Fruit fly (Drosophila melanogaster): ENCODE measurements around the gene CG45075.
A peak's percentile ranks its signal among the peaks of the same experiment; 100 is the strongest.

Gene CG45075

DNA sequence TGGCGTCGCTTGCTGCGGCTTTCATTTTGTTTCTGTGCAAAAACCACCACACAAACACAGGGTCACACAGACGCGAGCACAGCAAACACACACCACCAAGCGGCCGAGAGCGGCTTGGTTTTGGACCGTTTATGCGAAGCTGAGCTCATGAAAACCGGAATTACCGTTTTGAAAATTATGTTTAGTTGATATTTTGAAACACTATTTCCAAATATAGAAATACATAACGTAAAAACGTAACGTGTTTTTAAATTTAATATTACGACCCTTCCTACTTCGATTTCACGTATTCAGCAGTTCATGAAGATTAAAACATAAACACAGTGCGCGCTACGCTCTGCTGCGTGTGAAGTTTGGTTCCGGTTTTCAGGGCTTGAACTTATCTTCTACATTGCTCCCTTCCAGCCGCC is 40.0 kb upstream of the CG45075 start (continued):
- TF ChIP-seq CG11723 (GFP tag; optimal IDR thresholded peaks at IDR 0.05): peak; percentile 95
- peak; percentile 93 for TF ChIP-seq CG10959 (GFP tag; IDR thresholded peaks at IDR 0.05)
- TF ChIP-seq CG15696 (tag; optimal IDR thresholded peaks at IDR 0.05): peak; percentile 89
- TF ChIP-seq scrt (GFP tag; optimal IDR thresholded peaks at IDR 0.05): peak; percentile 96
- peak; percentile 90 for TF ChIP-seq ind (GFP tag; optimal IDR thresholded peaks at IDR 0.05)
- TF ChIP-seq CG4360 (GFP tag; IDR thresholded peaks at IDR 0.05): peak; percentile 55; the same call in 1 of the 2 replicates
- peak; percentile 90 for TF ChIP-seq H2.0 (GFP tag; IDR thresholded peaks at IDR 0.05)
- TF ChIP-seq HLH54F (GFP tag; optimal IDR thresholded peaks at IDR 0.05): peak; percentile 93
- no peak for TF ChIP-seq h (optimal IDR thresholded peaks at IDR 0.05)
- TF ChIP-seq CG32772 (GFP tag; IDR thresholded peaks at IDR 0.05): peak; percentile 72
- TF ChIP-seq Dbx (GFP tag; IDR thresholded peaks at IDR 0.05): peak; percentile 96
- TF ChIP-seq sob (GFP tag; IDR thresholded peaks at IDR 0.05): peak; percentile 96
- peak; percentile 91 for TF ChIP-seq wor (GFP tag; IDR thresholded peaks at IDR 0.05)
- peak; percentile 92 to 93 for TF ChIP-seq Pdp1 (GFP tag; optimal IDR thresholded peaks at IDR 0.05)
- no peak for TF ChIP-seq hbn (GFP tag; IDR thresholded peaks at IDR 0.05; ENCODE audit: partially characterized antibody)
- TF ChIP-seq CG2889 (GFP tag; IDR thresholded peaks at IDR 0.05): peak; percentile 82
- TF ChIP-seq CG10147 (GFP tag; optimal IDR thresholded peaks at IDR 0.05): peak; percentile 97
- peak; percentile 81 for TF ChIP-seq CG10321 (GFP tag; IDR thresholded peaks at IDR 0.05)
- TF ChIP-seq CG30403 (GFP tag; optimal IDR thresholded peaks at IDR 0.05): peak; percentile 96
- TF ChIP-seq yki (optimal IDR thresholded peaks at IDR 0.05): no peak
- TF ChIP-seq pb (GFP tag; optimal IDR thresholded peaks at IDR 0.05): peak; percentile 93
- TF ChIP-seq ap (GFP tag; IDR thresholded peaks at IDR 0.05): peak; percentile 89
- peak; percentile 95 for TF ChIP-seq ERR (GFP tag; optimal IDR thresholded peaks at IDR 0.05)
- peak; percentile 94 for TF ChIP-seq jumu (GFP tag; optimal IDR thresholded peaks at IDR 0.05)
- peak; percentile 93 for TF ChIP-seq ken (GFP tag; IDR thresholded peaks at IDR 0.05)
- TF ChIP-seq fd64A (GFP tag; optimal IDR thresholded peaks at IDR 0.05): peak; percentile 96
- no peak for TF ChIP-seq Hr39 (optimal IDR thresholded peaks at IDR 0.05)
- peak; percentile 60 for TF ChIP-seq ab (GFP tag; optimal IDR thresholded peaks at IDR 0.05)
- TF ChIP-seq CG30020 (tag; optimal IDR thresholded peaks at IDR 0.05): peak; percentile 70
- peak; percentile 91 for TF ChIP-seq en (GFP tag; optimal IDR thresholded peaks at IDR 0.05)
- TF ChIP-seq CG16863 (GFP tag; optimal IDR thresholded peaks at IDR 0.05): peak; percentile 95
- 0 out of 3 replicates have a peak, but pooled peaks have one; percentile 17 for TF ChIP-seq jigr1 (GFP tag; IDR thresholded peaks at IDR 0.05)
- TF ChIP-seq shn (GFP tag; optimal IDR thresholded peaks at IDR 0.05): peak; percentile 79
- peak in 1 of 3 experiments; percentile 95 for TF ChIP-seq lola (GFP tag; optimal IDR thresholded peaks at IDR 0.05)
- TF ChIP-seq CG17829 (tag; optimal IDR thresholded peaks at IDR 0.05): peak; percentile 97
- peak; percentile 96 for TF ChIP-seq CoRest (tag; optimal IDR thresholded peaks at IDR 0.05)
- peak; percentile 85 for TF ChIP-seq zfh2 (GFP tag; optimal IDR thresholded peaks at IDR 0.05)
- TF ChIP-seq CG33557 (GFP tag; optimal IDR thresholded peaks at IDR 0.05): peak; percentile 95
- peak; percentile 80 for TF ChIP-seq Atf3 (GFP tag; optimal IDR thresholded peaks at IDR 0.05)
- peak; percentile 97 for TF ChIP-seq CG6854 (GFP tag; optimal IDR thresholded peaks at IDR 0.05)
- no peak for TF ChIP-seq CG1832 (GFP tag; optimal IDR thresholded peaks at IDR 0.05)
- TF ChIP-seq Max (GFP tag; optimal IDR thresholded peaks at IDR 0.05): peak; percentile 95
- peak; percentile 80 for TF ChIP-seq CG10565 (GFP tag; optimal IDR thresholded peaks at IDR 0.05)
- TF ChIP-seq CrebB (tag; optimal IDR thresholded peaks at IDR 0.05): peak; percentile 98
- TF ChIP-seq ttk (GFP tag; IDR thresholded peaks at IDR 0.05): peak; percentile 92
- peak in 1 of 2 experiments; percentile 62 for TF ChIP-seq crp (GFP tag; optimal IDR thresholded peaks at IDR 0.05)
- peak; percentile 93 to 97 for TF ChIP-seq bsh (GFP tag; optimal IDR thresholded peaks at IDR 0.05)
- TF ChIP-seq CG8089 (GFP tag; optimal IDR thresholded peaks at IDR 0.05): peak; percentile 85
- peak; percentile 82; the same call in 1 of the 3 replicates for TF ChIP-seq C15 (GFP tag; IDR thresholded peaks at IDR 0.05)
- peak; percentile 87 for TF ChIP-seq CG12942 (GFP tag; optimal IDR thresholded peaks at IDR 0.05)
- TF ChIP-seq Hr3 (GFP tag; optimal IDR thresholded peaks at IDR 0.05): peak; percentile 80
- peak; percentile 94 for TF ChIP-seq tx (GFP tag; optimal IDR thresholded peaks at IDR 0.05)

Measured in whole organism, embryonic.